Worm (Caenorhabditis elegans): ENCODE data around the gene Y42A5A.1.

ce11 chrV:11043767-11044166 lies 44.0 kb upstream of the Y42A5A.1 start, which contains the start of gene C45B11.6:
- TF ChIP-seq ztf-11 (tag; optimal IDR thresholded peaks at IDR 0.05) (no peak), nhr-76 (tag; optimal IDR thresholded peaks at IDR 0.05) (no peak), nhr-237 (tag; optimal IDR thresholded peaks at IDR 0.05) (no peak), lin-13 (tag; optimal IDR thresholded peaks at IDR 0.05) (no peak), pha-4 (tag; optimal IDR thresholded peaks at IDR 0.05) (no peak), lsy-2 (tag; optimal IDR thresholded peaks at IDR 0.05) (no peak), snpc-4 (tag; optimal IDR thresholded peaks at IDR 0.05) (no peak)
